Fruit fly (Drosophila melanogaster): ENCODE results near the gene ema.

The ema gene

dm6 chr3R:16387039-16387438 lies 54.4 kb downstream of the ema start:
- TF ChIP-seq MBD-R2 (GFP tag; IDR thresholded peaks at IDR 0.05) (no peak), ro (GFP tag; IDR thresholded peaks at IDR 0.05) (0 out of 2 replicates have a peak, but pooled peaks have one; percentile 27)
